Worm (Caenorhabditis elegans): ENCODE results near the gene lmd-5.

- no peak for TF ChIP-seq unc-62 (GFP tag; optimal IDR thresholded peaks at IDR 0.05)
- no peak for TF ChIP-seq nhr-237 (tag; optimal IDR thresholded peaks at IDR 0.05)
- no peak for TF ChIP-seq lin-13 (GFP tag; optimal IDR thresholded peaks at IDR 0.05)
- no peak for TF ChIP-seq ZK546.5 (tag; optimal IDR thresholded peaks at IDR 0.05)
- TF ChIP-seq elt-3 (tag; optimal IDR thresholded peaks at IDR 0.05), result no peak
- TF ChIP-seq egl-27 (tag; optimal IDR thresholded peaks at IDR 0.05), result no peak
- TF ChIP-seq R02D3.7 (tag; optimal IDR thresholded peaks at IDR 0.05), result no peak
- TF ChIP-seq zag-1 (tag; optimal IDR thresholded peaks at IDR 0.05), result no peak
- no peak for TF ChIP-seq ceh-82 (tag; optimal IDR thresholded peaks at IDR 0.05)
- no peak for TF ChIP-seq unc-55 (GFP tag; optimal IDR thresholded peaks at IDR 0.05)
Measured at ce11 chrV:7166709-7167108, 43.3 kb downstream of the lmd-5 start, which contains the start of gene ugt-36.
